Worm (Caenorhabditis elegans) whole organism, late embryonic: ENCODE data around the gene F44E5.1.

Source experiments
- Y22D7AL.16 ChIP-seq: sonication (generic microtip); optimal IDR thresholded peaks from 2 replicates; lab custom pipeline; 2016; ENCODE audit warnings: missing genetic modification characterization, missing compliant biosample characterization
- ceh-45 ChIP-seq: fragments of 200-800 bp; sonication (Bioruptor generic); IDR thresholded peaks from 2 replicates; pipeline ENCODE4 v1.3.6; 2022; ENCODE audit warnings: missing genetic modification reagents, missing genetic modification characterization, missing compliant biosample characterization
- nhr-11 ChIP-seq: fragments of 150-350 bp; optimal IDR thresholded peaks from 2 replicates; lab custom pipeline; 2014; ENCODE audit warnings: missing biosample characterization, missing genetic modification characterization
- pha-4 ChIP-seq: fragments of 150-350 bp; optimal IDR thresholded peaks from 2 replicates; lab custom pipeline; 2018; ENCODE audit warnings: missing biosample characterization, missing genetic modification reagents, missing genetic modification characterization

- TF ChIP-seq nhr-11 (tag; lab: Kevin White, UChicago) (no peak), ceh-45 (GFP tag; lab: Robert Waterston, UW) (no peak), pha-4 (tag; lab: Kevin White, UChicago) (no peak), Y22D7AL.16 (tag; lab: Kevin White, UChicago) (no peak)
Observed at ce11 chrII:11756684-11757107, 17.7 kb downstream of the F44E5.1 start.
